Fruit fly (Drosophila melanogaster): Measurements from ENCODE around the gene spdi.

spdi gene

DNA sequence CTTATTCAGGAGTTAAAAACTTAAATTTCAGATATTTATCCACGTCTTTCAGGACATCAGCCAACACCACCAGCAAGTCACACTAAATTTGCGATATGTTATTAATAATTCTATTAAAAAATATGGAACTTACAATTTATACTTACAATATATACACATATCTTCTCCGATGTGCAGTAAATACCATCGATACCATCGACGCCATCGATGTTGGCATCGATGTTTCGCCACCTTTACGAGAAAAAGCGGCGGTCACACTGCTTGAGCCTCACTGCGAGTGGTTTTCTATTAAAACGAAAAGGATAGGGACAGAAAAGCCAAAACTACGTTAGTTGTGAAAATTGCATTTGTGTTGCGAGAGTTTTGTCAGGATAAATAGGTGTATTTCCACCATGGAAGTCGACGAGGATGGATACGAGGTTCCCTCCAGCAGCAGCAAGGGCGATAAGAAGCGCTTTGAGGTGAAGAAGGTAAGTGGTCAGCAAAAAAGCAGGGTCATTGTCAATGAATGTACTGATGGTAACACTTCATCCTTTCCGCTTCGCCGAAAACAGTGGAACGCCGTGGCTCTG is 27.1 kb upstream of the spdi start, which contains the start of gene Roc1a (continued):
- TF ChIP-seq HLH4C (GFP tag; IDR thresholded peaks at IDR 0.05; ENCODE audit: partially characterized antibody) (peak; percentile 59), lab (GFP tag; optimal IDR thresholded peaks at IDR 0.05) (no peak), row (GFP tag; IDR thresholded peaks at IDR 0.05) (peak; percentile 73), CG9817 (tag; optimal IDR thresholded peaks at IDR 0.05) (peak; percentile 21), lilli (GFP tag; optimal IDR thresholded peaks at IDR 0.05) (no peak), Dip2 (GFP tag; IDR thresholded peaks at IDR 0.05) (no peak), Dek (tag; optimal IDR thresholded peaks at IDR 0.05) (no peak), CG7745 (tag; optimal IDR thresholded peaks at IDR 0.05) (no peak), Opbp (GFP tag; IDR thresholded peaks at IDR 0.05; ENCODE audit: partially characterized antibody) (peak; percentile 88), org-1 (GFP tag; optimal IDR thresholded peaks at IDR 0.05) (no peak), nerfin-2 (GFP tag; IDR thresholded peaks at IDR 0.05; ENCODE audit: partially characterized antibody) (peak; percentile 42), bowl (GFP tag; IDR thresholded peaks at IDR 0.05) (no peak), Scr (GFP tag; IDR thresholded peaks at IDR 0.05; ENCODE audit: partially characterized antibody) (peak; percentile 73), YL-1 (GFP tag; optimal IDR thresholded peaks at IDR 0.05) (peak; percentile 28), Eip74EF (GFP tag; optimal IDR thresholded peaks at IDR 0.05) (no peak), lbe (GFP tag; optimal IDR thresholded peaks at IDR 0.05) (no peak), CG12155 (GFP tag; optimal IDR thresholded peaks at IDR 0.05) (no peak), gt (GFP tag; IDR thresholded peaks at IDR 0.05) (no peak), CG30020 (tag; optimal IDR thresholded peaks at IDR 0.05) (peak; percentile 25), CG15696 (tag; optimal IDR thresholded peaks at IDR 0.05) (no peak), rib (GFP tag; IDR thresholded peaks at IDR 0.05) (no peak), CG34224 (GFP tag; IDR thresholded peaks at IDR 0.05; ENCODE audit: partially characterized antibody) (peak; percentile 25; the same call in 2 of the 3 replicates), vnd (GFP tag; IDR thresholded peaks at IDR 0.05; ENCODE audit: partially characterized antibody) (peak; percentile 60; the same call in 2 of the 3 replicates), eve (GFP tag; optimal IDR thresholded peaks at IDR 0.05) (no peak), gce (GFP tag; IDR thresholded peaks at IDR 0.05) (no peak), Gsc (GFP tag; IDR thresholded peaks at IDR 0.05) (no peak), CG8388 (GFP tag; optimal IDR thresholded peaks at IDR 0.05) (no peak), inv (GFP tag; IDR thresholded peaks at IDR 0.05; ENCODE audit: partially characterized antibody) (peak; percentile 70), wor (GFP tag; IDR thresholded peaks at IDR 0.05) (no peak), Gug (GFP tag; IDR thresholded peaks at IDR 0.05) (peak; percentile 34; the same call in 1 of the 4 replicates), CG42726 (GFP tag; IDR thresholded peaks at IDR 0.05; ENCODE audit: partially characterized antibody) (peak; percentile 85), NK7.1 (GFP tag; optimal IDR thresholded peaks at IDR 0.05) (no peak), CG12769 (tag; optimal IDR thresholded peaks at IDR 0.05) (no peak), CG7271 (tag; optimal IDR thresholded peaks at IDR 0.05) (no peak), oc (tag; optimal IDR thresholded peaks at IDR 0.05) (no peak), CG8924 (tag; optimal IDR thresholded peaks at IDR 0.05) (peak; percentile 38), Usf (GFP tag; optimal IDR thresholded peaks at IDR 0.05) (no peak), hth (optimal IDR thresholded peaks at IDR 0.05) (no peak), wek (GFP tag; optimal IDR thresholded peaks at IDR 0.05) (no peak), sr (GFP tag; IDR thresholded peaks at IDR 0.05) (no peak), pnt (GFP tag; optimal IDR thresholded peaks at IDR 0.05) (no peak), Camta (GFP tag; optimal IDR thresholded peaks at IDR 0.05) (no peak), CG16813 (GFP tag; IDR thresholded peaks at IDR 0.05; ENCODE audit: partially characterized antibody) (peak; percentile 73), ATbp (GFP tag; optimal IDR thresholded peaks at IDR 0.05) (no peak), CG12659 (GFP tag; optimal IDR thresholded peaks at IDR 0.05) (peak; percentile 1), NfI (GFP tag; optimal IDR thresholded peaks at IDR 0.05) (no peak), Atf3 (GFP tag; optimal IDR thresholded peaks at IDR 0.05) (no peak), Hsf (GFP tag; optimal IDR thresholded peaks at IDR 0.05) (no peak), CG14860 (GFP tag; IDR thresholded peaks at IDR 0.05; ENCODE audit: partially characterized antibody) (peak; percentile 76)
